Fruit fly (Drosophila melanogaster): Measurements from ENCODE around the gene Pcyt2.

Pcyt2 gene

DNA sequence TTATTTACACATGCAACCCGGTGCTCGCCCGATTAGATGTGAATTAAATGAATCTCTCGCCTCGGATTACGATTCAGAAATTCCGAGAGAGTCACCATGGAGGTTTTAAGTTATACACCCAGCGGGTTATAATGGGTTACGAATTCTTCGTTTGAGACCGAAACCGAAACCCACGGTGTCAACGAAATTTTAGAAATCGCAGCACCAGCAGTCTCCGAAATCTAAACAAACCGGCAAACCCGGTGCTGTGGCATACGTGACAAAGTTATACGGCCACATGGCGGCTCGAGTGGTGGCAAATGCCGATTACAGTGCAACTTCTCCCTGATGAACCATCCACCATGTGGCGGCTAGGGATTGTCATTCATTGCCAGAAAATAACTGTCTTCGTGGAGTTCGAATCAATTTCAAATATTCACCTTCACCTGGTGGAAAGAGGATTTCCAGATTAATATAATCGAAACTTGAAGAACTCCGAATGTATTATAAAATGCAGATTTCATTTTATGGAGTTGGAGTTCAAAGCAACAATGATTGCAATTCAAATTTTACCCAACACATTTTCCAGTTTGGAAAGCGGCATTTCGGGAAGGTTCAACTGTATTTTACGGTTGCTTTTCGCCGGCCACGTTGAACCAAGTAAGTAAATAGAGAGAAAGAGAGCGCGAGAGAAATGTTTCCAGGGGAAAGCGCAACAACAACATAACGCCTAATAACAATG, 37.3 kb upstream of the Pcyt2 start (continued):
- TF ChIP-seq CG2129 (GFP tag; IDR thresholded peaks at IDR 0.05; ENCODE audit: partially characterized antibody) (no peak), klu (GFP tag; IDR thresholded peaks at IDR 0.05) (peak; percentile 19; the same call in 1 of the 2 replicates), ro (GFP tag; IDR thresholded peaks at IDR 0.05) (no peak), CG8290 (GFP tag; optimal IDR thresholded peaks at IDR 0.05) (peak; percentile 33), CG8290 (tag; optimal IDR thresholded peaks at IDR 0.05) (peak; percentile 36 to 40), Hr39 (optimal IDR thresholded peaks at IDR 0.05) (no peak), sr (GFP tag; IDR thresholded peaks at IDR 0.05) (no peak), gce (GFP tag; IDR thresholded peaks at IDR 0.05) (no peak), Xrp1 (GFP tag; IDR thresholded peaks at IDR 0.05) (peak; percentile 70), D19B (GFP tag; optimal IDR thresholded peaks at IDR 0.05) (no peak), Sox100B (GFP tag; optimal IDR thresholded peaks at IDR 0.05) (peak; percentile 83), btn (GFP tag; optimal IDR thresholded peaks at IDR 0.05) (peak; percentile 66), CG17361 (GFP tag; IDR thresholded peaks at IDR 0.05) (peak; percentile 82), crc (GFP tag; optimal IDR thresholded peaks at IDR 0.05) (no peak), ind (GFP tag; optimal IDR thresholded peaks at IDR 0.05) (peak; percentile 78), CG10979 (tag; optimal IDR thresholded peaks at IDR 0.05) (peak; percentile 83), CG18476 (GFP tag; optimal IDR thresholded peaks at IDR 0.05) (peak; percentile 68), ham (GFP tag; IDR thresholded peaks at IDR 0.05) (no peak), CG16863 (GFP tag; optimal IDR thresholded peaks at IDR 0.05) (peak; percentile 70), zfh2 (GFP tag; optimal IDR thresholded peaks at IDR 0.05) (peak; percentile 59), peb (GFP tag; IDR thresholded peaks at IDR 0.05) (peak; percentile 47; the same call in 1 of the 2 replicates), CG1647 (GFP tag; optimal IDR thresholded peaks at IDR 0.05) (no peak), dmrt11E (tag; optimal IDR thresholded peaks at IDR 0.05) (peak; percentile 78), CG15011 (GFP tag; optimal IDR thresholded peaks at IDR 0.05) (peak; percentile 11), Dbx (GFP tag; IDR thresholded peaks at IDR 0.05) (no peak), Sox102F (GFP tag; optimal IDR thresholded peaks at IDR 0.05) (peak; percentile 80), Mad (GFP tag; optimal IDR thresholded peaks at IDR 0.05) (peak; percentile 43), CG5245 (GFP tag; optimal IDR thresholded peaks at IDR 0.05) (peak; percentile 40), chif (GFP tag; optimal IDR thresholded peaks at IDR 0.05) (peak; percentile 63 to 84), CG13296 (GFP tag; optimal IDR thresholded peaks at IDR 0.05) (peak; percentile 11), kay (GFP tag; optimal IDR thresholded peaks at IDR 0.05) (no peak), fd64A (GFP tag; optimal IDR thresholded peaks at IDR 0.05) (peak; percentile 52), CG11696 (GFP tag; IDR thresholded peaks at IDR 0.05) (no peak), CG4360 (GFP tag; IDR thresholded peaks at IDR 0.05) (peak; percentile 67; the same call in 1 of the 2 replicates), seq (GFP tag; IDR thresholded peaks at IDR 0.05) (0 out of 2 replicates have a peak, but pooled peaks have one; percentile 45), emc (GFP tag; optimal IDR thresholded peaks at IDR 0.05) (no peak), Optix (GFP tag; IDR thresholded peaks at IDR 0.05) (peak; percentile 48; the same call in 1 of the 3 replicates), CG13123 (GFP tag; optimal IDR thresholded peaks at IDR 0.05) (peak; percentile 42), CG18599 (GFP tag; optimal IDR thresholded peaks at IDR 0.05) (peak; percentile 70), dati (GFP tag; IDR thresholded peaks at IDR 0.05) (no peak), CG30020 (tag; optimal IDR thresholded peaks at IDR 0.05) (peak; percentile 57), Fer3 (tag; optimal IDR thresholded peaks at IDR 0.05) (no peak), CG6683 (GFP tag; optimal IDR thresholded peaks at IDR 0.05) (no peak), CG9727 (GFP tag; optimal IDR thresholded peaks at IDR 0.05) (peak; percentile 61), bcd (GFP tag; optimal IDR thresholded peaks at IDR 0.05) (peak; percentile 60), Opbp (GFP tag; IDR thresholded peaks at IDR 0.05; ENCODE audit: partially characterized antibody) (no peak), inv (GFP tag; IDR thresholded peaks at IDR 0.05; ENCODE audit: partially characterized antibody) (no peak), HLH4C (GFP tag; IDR thresholded peaks at IDR 0.05; ENCODE audit: partially characterized antibody) (no peak), wdn (GFP tag; IDR thresholded peaks at IDR 0.05) (no peak), CG14050 (GFP tag; IDR thresholded peaks at IDR 0.05) (no peak), NC2α (GFP tag; optimal IDR thresholded peaks at IDR 0.05) (peak; percentile 10)

All from whole organism, embryonic.